Worm (Caenorhabditis elegans) whole organism, late embryonic: ENCODE data around the gene K09H11.6.

Source experiments
- C38D4.7 ChIP-seq: fragments of 200-800 bp; sonication (Bioruptor generic); optimal IDR thresholded peaks from 2 replicates; lab custom pipeline; 2018; ENCODE audit warnings: mild to moderate bottlenecking, missing genetic modification characterization, moderate library complexity, missing compliant biosample characterization
- F13H6.1 ChIP-seq: sonication (generic microtip); optimal IDR thresholded peaks from 2 replicates; lab custom pipeline; 2016; ENCODE audit warnings: missing genetic modification characterization, missing compliant biosample characterization
- T23F11.4 ChIP-seq: fragments of 200-800 bp; sonication (Bioruptor generic); optimal IDR thresholded peaks from 2 replicates; lab custom pipeline; 2018; ENCODE audit warnings: mild to moderate bottlenecking, missing genetic modification characterization, missing compliant biosample characterization
- ahr-1 ChIP-seq: sonication (generic microtip); optimal IDR thresholded peaks from 2 replicates; lab custom pipeline; 2016; ENCODE audit warnings: missing genetic modification characterization, missing compliant biosample characterization
- ceh-14 ChIP-seq: sonication (generic microtip); optimal IDR thresholded peaks from 2 replicates; lab custom pipeline; 2016; ENCODE audit warnings: missing genotype, missing genetic modification characterization, missing compliant biosample characterization
- ceh-18 ChIP-seq: sonication (generic microtip); optimal IDR thresholded peaks from 2 replicates; lab custom pipeline; 2016; ENCODE audit warnings: missing genetic modification characterization, missing compliant biosample characterization
- ceh-19 ChIP-seq: fragments of 200-800 bp; sonication (Bioruptor generic); optimal IDR thresholded peaks from 2 replicates; lab custom pipeline; 2018; ENCODE audit warnings: mild to moderate bottlenecking, missing genetic modification characterization, missing compliant biosample characterization
- ceh-24 ChIP-seq: sonication (generic microtip); optimal IDR thresholded peaks from 2 replicates; lab custom pipeline; 2016; ENCODE audit warnings: mild to moderate bottlenecking, missing genetic modification characterization, missing compliant biosample characterization
- ceh-31 ChIP-seq: sonication (generic microtip); optimal IDR thresholded peaks from 2 replicates; lab custom pipeline; 2016; ENCODE audit warnings: missing genetic modification characterization, missing compliant biosample characterization
- dmd-4 ChIP-seq: sonication (generic microtip); optimal IDR thresholded peaks from 2 replicates; lab custom pipeline; 2016; ENCODE audit warnings: borderline replicate concordance, missing genetic modification characterization, missing compliant biosample characterization
- elt-2 ChIP-seq: sonication (generic microtip); optimal IDR thresholded peaks from 2 replicates; lab custom pipeline; 2016; ENCODE audit warnings: missing genetic modification reagents, missing genetic modification characterization, missing compliant biosample characterization
- ets-4 ChIP-seq: sonication (generic microtip); optimal IDR thresholded peaks from 2 replicates; lab custom pipeline; 2016; ENCODE audit warnings: missing genetic modification characterization, missing compliant biosample characterization
- eyg-1 ChIP-seq: sonication (generic microtip); optimal IDR thresholded peaks from 2 replicates; lab custom pipeline; 2016; ENCODE audit warnings: missing genotype, missing genetic modification characterization, missing compliant biosample characterization
- fkh-10 ChIP-seq: fragments of 150-350 bp; optimal IDR thresholded peaks from 2 replicates; lab custom pipeline; 2014; ENCODE audit warnings: missing biosample characterization, missing genetic modification reagents, missing genetic modification characterization
- fkh-6 ChIP-seq: sonication (generic microtip); optimal IDR thresholded peaks from 2 replicates; lab custom pipeline; 2016; ENCODE audit warnings: missing genetic modification characterization, missing compliant biosample characterization
- gmeb-2 ChIP-seq: sonication (generic microtip); optimal IDR thresholded peaks from 2 replicates; lab custom pipeline; 2016; ENCODE audit warnings: missing genetic modification characterization, inconsistent platforms, missing compliant biosample characterization
- hlh-15 ChIP-seq: sonication (generic microtip); optimal IDR thresholded peaks from 2 replicates; lab custom pipeline; 2016; ENCODE audit warnings: missing genetic modification characterization, missing compliant biosample characterization
- hlh-30 ChIP-seq: sonication (generic microtip); optimal IDR thresholded peaks from 2 replicates; lab custom pipeline; 2017; ENCODE audit warnings: antibody characterized with exemption, missing genetic modification characterization, missing compliant biosample characterization; ENCODE audit not compliant: insufficient read depth
- hlh-6 ChIP-seq: sonication (generic microtip); optimal IDR thresholded peaks from 2 replicates; lab custom pipeline; 2016; ENCODE audit warnings: missing genotype, missing genetic modification characterization, missing compliant biosample characterization
- hlh-8 ChIP-seq: sonication (generic microtip); optimal IDR thresholded peaks from 2 replicates; lab custom pipeline; 2016; ENCODE audit warnings: missing genotype, missing genetic modification characterization, missing compliant biosample characterization
- lim-6 ChIP-seq: sonication (generic microtip); optimal IDR thresholded peaks from 2 replicates; lab custom pipeline; 2016; ENCODE audit warnings: missing genetic modification characterization, missing compliant biosample characterization
- lin-11 ChIP-seq: fragments of 200-800 bp; sonication (Bioruptor generic); optimal IDR thresholded peaks from 2 replicates; lab custom pipeline; 2018; ENCODE audit warnings: mild to moderate bottlenecking, missing genetic modification characterization, missing compliant biosample characterization
- nfya-1 ChIP-seq: sonication (generic microtip); optimal IDR thresholded peaks from 2 replicates; lab custom pipeline; 2017; ENCODE audit warnings: missing genetic modification characterization, mild to moderate bottlenecking, missing compliant biosample characterization, antibody characterized with exemption, moderate library complexity
- npax-4 ChIP-seq: sonication (generic microtip); optimal IDR thresholded peaks from 2 replicates; lab custom pipeline; 2016; ENCODE audit warnings: missing genetic modification characterization, missing compliant biosample characterization
- pat-9 ChIP-seq: fragments of 200-800 bp; sonication (Bioruptor generic); optimal IDR thresholded peaks from 2 replicates; lab custom pipeline; 2018; ENCODE audit warnings: mild to moderate bottlenecking, missing genetic modification characterization, moderate library complexity, missing compliant biosample characterization
- pha-2 ChIP-seq: sonication (generic microtip); optimal IDR thresholded peaks from 2 replicates; lab custom pipeline; 2017; ENCODE audit warnings: mild to moderate bottlenecking, missing genetic modification characterization, missing compliant biosample characterization
- ref-2 ChIP-seq: sonication (generic microtip); optimal IDR thresholded peaks from 2 replicates; lab custom pipeline; 2016; ENCODE audit warnings: missing genetic modification characterization, missing compliant biosample characterization
- rnt-1 ChIP-seq: sonication (generic microtip); optimal IDR thresholded peaks from 2 replicates; lab custom pipeline; 2016; ENCODE audit warnings: missing genetic modification characterization, missing compliant biosample characterization
- sdc-2 ChIP-seq: sonication (generic microtip); optimal IDR thresholded peaks from 2 replicates; lab custom pipeline; 2016; ENCODE audit warnings: missing genotype, missing genetic modification characterization, missing compliant biosample characterization
- sox-2 ChIP-seq: fragments of 200-800 bp; sonication (Bioruptor generic); IDR thresholded peaks from 2 replicates; pipeline ENCODE4 v1.3.6; 2022; ENCODE audit warnings: missing genetic modification reagents, missing genetic modification characterization, missing compliant biosample characterization
- sox-4 ChIP-seq: sonication (generic microtip); optimal IDR thresholded peaks from 2 replicates; lab custom pipeline; 2017; ENCODE audit warnings: mild to moderate bottlenecking, missing genetic modification characterization, inconsistent platforms, missing compliant biosample characterization
- tbx-2 ChIP-seq: sonication (generic microtip); optimal IDR thresholded peaks from 2 replicates; lab custom pipeline; 2016; ENCODE audit warnings: missing genetic modification characterization, missing compliant biosample characterization
- tbx-7 ChIP-seq: sonication (generic microtip); optimal IDR thresholded peaks from 2 replicates; lab custom pipeline; 2016; ENCODE audit warnings: missing genotype, missing genetic modification characterization, missing compliant biosample characterization
- unc-55 ChIP-seq: sonication (generic microtip); optimal IDR thresholded peaks from 2 replicates; lab custom pipeline; 2017; ENCODE audit warnings: missing biosample characterization, missing genetic modification reagents, missing genetic modification characterization
- zip-5 ChIP-seq: sonication (generic microtip); optimal IDR thresholded peaks from 2 replicates; lab custom pipeline; 2016; ENCODE audit warnings: missing genetic modification characterization, missing compliant biosample characterization

The K09H11.6 gene

DNA sequence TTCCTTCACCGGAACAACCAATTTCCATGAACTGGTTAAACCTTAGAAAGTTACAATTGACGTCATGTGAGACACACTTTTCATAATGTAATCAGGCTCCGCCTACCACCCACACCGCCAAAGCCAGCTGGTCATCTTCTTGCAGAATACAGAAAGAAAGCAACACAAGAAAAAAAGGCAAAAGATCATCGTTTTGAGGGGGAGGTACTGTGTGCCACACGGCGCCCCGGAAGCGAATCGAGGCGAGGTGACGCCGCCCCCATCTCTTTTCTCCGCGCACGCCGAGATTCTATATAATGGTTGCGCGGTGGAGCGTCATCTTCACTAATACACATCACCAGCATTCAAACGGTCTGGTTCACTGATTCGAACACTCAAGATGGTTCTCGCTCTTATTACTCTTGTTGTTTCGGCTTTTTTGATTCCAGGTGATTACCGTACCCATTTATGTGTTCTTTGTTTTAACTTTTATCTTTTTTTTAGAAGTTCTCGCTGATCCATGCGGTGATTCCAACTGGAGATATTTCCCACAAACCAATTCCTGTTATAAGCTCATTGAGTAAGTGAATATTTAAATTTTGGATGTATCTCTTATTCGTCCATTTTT is 36.0 kb downstream of the K09H11.6 start, which contains the start of gene clec-1:
Gene clec-1 (plus strand): TSS at position 320 of the 607 bp plus-strand sequence.
- TF ChIP-seq unc-55 (no peak), ets-4 (tag; lab: Kevin White, UChicago) (no peak), hlh-6 (tag; lab: Kevin White, UChicago) (no peak), fkh-10 (GFP tag; lab: Kevin White, UChicago) (no peak), zip-5 (tag; lab: Kevin White, UChicago) (no peak), ahr-1 (no peak), F13H6.1 (tag; lab: Kevin White, UChicago) (no peak), eyg-1 (no peak)
- TF ChIP-seq, all 69 proteins: peak for 0

DNA sequence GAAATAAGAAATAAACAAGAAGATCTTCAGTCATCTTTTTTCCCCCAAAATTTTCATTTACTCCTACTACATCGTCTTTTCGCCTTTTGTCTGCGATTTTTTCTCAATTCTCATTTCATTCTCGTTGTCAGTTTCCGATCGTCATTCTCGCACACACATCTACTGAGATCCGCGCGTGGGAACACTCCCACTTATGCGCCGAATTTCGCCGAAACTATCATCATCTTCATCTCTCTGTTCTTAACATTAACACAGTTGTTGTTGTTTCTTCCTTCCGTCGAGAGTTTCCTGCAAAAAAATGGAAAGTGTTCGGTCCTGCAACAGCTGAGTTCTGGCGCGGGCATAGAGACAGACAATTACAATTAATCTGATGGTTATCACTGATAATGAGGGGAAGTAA is 38.4 kb downstream of the K09H11.6 start:
- TF ChIP-seq hlh-15 (tag; lab: Kevin White, UChicago) (no peak), F13H6.1 (tag; lab: Kevin White, UChicago) (no peak), pha-2 (tag; lab: Kevin White, UChicago) (no peak), sox-2 (no peak), sox-4 (tag; lab: Kevin White, UChicago) (no peak), C38D4.7 (GFP tag; lab: Kevin White, UChicago) (no peak), nfya-1 (tag; lab: Kevin White, UChicago) (no peak), gmeb-2 (no peak), elt-2 (tag; lab: Kevin White, UChicago) (no peak), pat-9 (tag; lab: Kevin White, UChicago) (no peak), dmd-4 (tag; lab: Kevin White, UChicago) (no peak), lim-6 (no peak), ref-2 (tag; lab: Kevin White, UChicago) (no peak), sdc-2 (tag; lab: Kevin White, UChicago) (no peak), fkh-10 (GFP tag; lab: Kevin White, UChicago) (no peak), ceh-18 (tag; lab: Kevin White, UChicago) (no peak), ceh-31 (tag; lab: Kevin White, UChicago) (no peak), npax-4 (tag; lab: Kevin White, UChicago) (no peak)
- TF ChIP-seq, all 69 proteins: peak for 0

DNA sequence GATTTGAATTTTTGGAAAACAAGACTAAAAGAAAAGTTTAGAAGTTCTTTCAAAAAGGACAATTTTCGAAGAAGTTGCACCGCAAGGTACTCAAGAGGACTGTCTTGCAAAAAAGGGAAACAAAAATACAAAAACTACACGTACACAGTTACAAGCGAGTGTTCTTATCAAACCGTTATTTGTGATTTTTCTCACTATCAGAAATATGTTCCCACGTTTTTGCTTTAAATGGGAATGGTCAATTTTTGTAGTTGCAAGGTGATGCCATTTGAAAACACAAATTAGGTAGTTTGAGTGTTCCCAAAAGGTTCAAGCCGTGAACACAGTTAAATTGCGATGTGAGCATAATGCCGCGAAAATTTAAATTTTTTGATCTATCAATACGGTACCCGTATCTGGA is 39.8 kb downstream of the K09H11.6 start:
- TF ChIP-seq npax-4 (tag; lab: Kevin White, UChicago) (no peak), F13H6.1 (tag; lab: Kevin White, UChicago) (no peak), ceh-14 (tag; lab: Kevin White, UChicago) (no peak), fkh-6 (tag; lab: Kevin White, UChicago) (no peak), hlh-30 (tag; lab: Kevin White, UChicago) (no peak)
- TF ChIP-seq, all 69 proteins: peak for 0

DNA sequence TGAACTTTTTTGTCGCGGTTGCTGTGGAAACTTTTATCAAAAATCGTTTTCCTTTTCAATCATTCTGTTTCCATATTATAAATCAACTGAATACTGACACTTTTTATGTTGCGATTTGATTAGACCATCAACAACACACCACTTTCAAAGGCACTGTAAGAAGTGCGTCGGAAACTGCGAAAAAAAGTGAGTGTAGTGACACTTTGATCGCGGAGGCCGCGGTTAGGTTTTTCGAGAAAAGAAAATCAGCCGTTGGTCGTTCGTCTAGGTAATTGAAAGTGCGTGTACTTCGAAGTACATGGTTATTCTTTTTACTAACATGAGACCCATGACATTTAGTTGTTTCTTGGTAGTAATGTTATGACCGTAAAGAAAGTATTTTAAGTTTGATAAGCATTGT is 40.3 kb downstream of the K09H11.6 start:
- no peak for TF ChIP-seq rnt-1 (tag; lab: Kevin White, UChicago)
- no peak for TF ChIP-seq hlh-15 (tag; lab: Kevin White, UChicago)
- no peak for TF ChIP-seq tbx-2 (tag; lab: Kevin White, UChicago)
- no peak for TF ChIP-seq T23F11.4 (GFP tag; lab: Kevin White, UChicago)

DNA sequence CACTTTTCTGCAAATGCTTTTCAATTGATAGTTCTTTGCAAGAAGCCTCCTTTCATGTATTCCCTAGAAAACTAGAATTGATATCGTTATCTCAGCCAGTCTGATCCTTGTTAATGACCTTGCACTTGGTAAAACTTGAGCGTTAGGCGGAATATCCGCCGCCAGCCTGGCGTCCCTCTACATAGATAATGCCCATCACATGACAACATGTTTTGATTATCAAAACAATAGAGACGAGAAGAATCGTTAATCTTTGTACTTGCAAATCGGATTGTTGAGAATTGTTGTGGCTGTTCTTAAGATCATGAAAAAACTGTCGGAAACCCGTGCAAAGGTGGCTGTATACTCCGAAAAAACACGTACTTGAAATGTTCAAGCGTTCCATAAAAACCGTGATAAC is 42.4 kb downstream of the K09H11.6 start:
- TF ChIP-seq sox-2 (no peak), T23F11.4 (GFP tag; lab: Kevin White, UChicago) (no peak), tbx-7 (tag; lab: Kevin White, UChicago) (no peak), ceh-24 (tag; lab: Kevin White, UChicago) (no peak), npax-4 (tag; lab: Kevin White, UChicago) (no peak), C38D4.7 (GFP tag; lab: Kevin White, UChicago) (no peak), lin-11 (no peak), ceh-19 (GFP tag; lab: Kevin White, UChicago) (no peak), zip-5 (tag; lab: Kevin White, UChicago) (no peak), hlh-8 (tag; lab: Kevin White, UChicago) (no peak), sox-4 (tag; lab: Kevin White, UChicago) (no peak), ahr-1 (no peak)
